Fruit fly (Drosophila melanogaster) whole organism, embryonic: ENCODE results near the gene sick.

Experiments
- CG2120 ChIP-seq: fragments of 200-800 bp; sonication (Bioruptor generic); optimal IDR thresholded peaks from 3 replicates; lab custom pipeline; 2016; ENCODE audit warnings: missing biosample characterization, missing genetic modification characterization
- CG2199 ChIP-seq: fragments of 200-800 bp; sonication (Bioruptor generic); IDR thresholded peaks from 3 replicates; pipeline ENCODE4 v1.3.6; 2022; ENCODE audit warnings: missing biosample characterization, missing genetic modification characterization

DNA sequence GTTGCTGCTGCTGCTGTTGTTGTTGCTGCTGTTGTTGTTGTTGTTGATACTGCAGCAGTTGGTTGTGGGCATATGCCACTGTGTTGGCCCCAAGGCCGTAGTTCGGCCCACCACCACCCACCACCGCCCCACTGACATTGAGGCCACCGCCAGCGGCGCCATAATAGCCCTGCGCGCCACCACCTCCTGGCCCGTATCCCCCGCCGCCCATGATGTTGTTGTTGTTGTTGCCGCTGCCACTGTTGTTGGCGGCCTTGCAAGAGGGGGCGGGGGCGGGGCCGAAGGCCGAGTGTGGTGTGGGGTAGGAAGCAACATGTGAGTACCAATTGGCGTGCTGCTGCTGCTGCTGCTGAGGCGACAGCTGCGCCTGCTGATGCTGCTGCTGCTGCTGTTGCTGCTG lies 40.1 kb upstream of the sick start:
- TF ChIP-seq CG2120 (GFP tag; lab: Kevin White, UChicago) (no peak), CG2199 (GFP tag; lab: Robert Waterston, UW) (no peak)
